Worm (Caenorhabditis elegans) whole organism, young adult: ENCODE measurements around the gene Y41D4B.1.

Experiments used
- B0019.2 ChIP-seq: fragments of 200-800 bp; sonication (Bioruptor generic); conservative IDR thresholded peaks from 2 replicates; pipeline ENCODE4 v1.3.6; 2022; ENCODE audit warnings: missing genetic modification reagents, missing genetic modification characterization, missing compliant biosample characterization
- F23B12.7 ChIP-seq: sonication (generic microtip); optimal IDR thresholded peaks from 2 replicates; lab custom pipeline; 2017; ENCODE audit warnings: missing genetic modification characterization, mild to moderate bottlenecking, missing compliant biosample characterization, antibody characterized with exemption, moderate library complexity; ENCODE audit not compliant: insufficient read depth
- F49E8.2 ChIP-seq: sonication (generic microtip); optimal IDR thresholded peaks from 3 replicates; lab custom pipeline; 2017; ENCODE audit warnings: missing genetic modification characterization, mild to moderate bottlenecking, missing compliant biosample characterization, antibody characterized with exemption, moderate library complexity; ENCODE audit not compliant: insufficient read depth
- F52B5.7 ChIP-seq: sonication (generic microtip); optimal IDR thresholded peaks from 2 replicates; lab custom pipeline; 2016; ENCODE audit warnings: mild to moderate bottlenecking, missing genetic modification characterization, missing compliant biosample characterization
- F57A8.1 ChIP-seq: fragments of 200-800 bp; sonication (Bioruptor generic); optimal IDR thresholded peaks from 2 replicates; lab custom pipeline; 2018; ENCODE audit warnings: mild to moderate bottlenecking, missing genetic modification characterization, moderate library complexity, missing compliant biosample characterization
- K12H6.12 ChIP-seq: fragments of 200-800 bp; sonication (Bioruptor generic); optimal IDR thresholded peaks from 2 replicates; lab custom pipeline; 2018; ENCODE audit warnings: mild to moderate bottlenecking, missing genetic modification characterization, missing compliant biosample characterization
- Y53F4B.3 ChIP-seq: fragments of 200-800 bp; sonication (Bioruptor generic); IDR thresholded peaks from 2 replicates; pipeline ENCODE4 v1.3.6; 2022; ENCODE audit warnings: missing genetic modification reagents, missing genetic modification characterization, missing compliant biosample characterization
- Y67H2A.10 ChIP-seq: fragments of 200-800 bp; sonication (Bioruptor generic); conservative IDR thresholded peaks from 2 replicates; pipeline ENCODE4 v1.3.6; 2022; ENCODE audit warnings: missing genetic modification reagents, missing genetic modification characterization, missing compliant biosample characterization
- Y79H2A.3 ChIP-seq: fragments of 200-800 bp; sonication (Bioruptor generic); conservative IDR thresholded peaks from 2 replicates; pipeline ENCODE4 v1.3.6; 2022; ENCODE audit warnings: missing genetic modification reagents, missing genetic modification characterization, missing compliant biosample characterization
- Y95B8A.8 ChIP-seq: fragments of 200-800 bp; sonication (Bioruptor generic); IDR thresholded peaks from 2 replicates; pipeline ENCODE4 v1.3.6; 2022; ENCODE audit warnings: missing genetic modification reagents, missing genetic modification characterization, missing compliant biosample characterization
- akir-1 ChIP-seq: fragments of 200-800 bp; sonication (Bioruptor generic); optimal IDR thresholded peaks from 2 replicates; lab custom pipeline; 2018; ENCODE audit warnings: mild to moderate bottlenecking, missing genetic modification characterization, moderate library complexity, missing compliant biosample characterization
- aptf-2 ChIP-seq: fragments of 200-800 bp; sonication (Bioruptor generic); conservative IDR thresholded peaks from 2 replicates; pipeline ENCODE4 v1.3.6; 2022; ENCODE audit warnings: missing genetic modification reagents, missing genetic modification characterization, missing compliant biosample characterization
- atf-7 ChIP-seq: sonication (generic microtip); optimal IDR thresholded peaks from 2 replicates; lab custom pipeline; 2017; ENCODE audit warnings: mild to moderate bottlenecking, missing genetic modification characterization, missing compliant biosample characterization
- athp-1 ChIP-seq: sonication (generic microtip); optimal IDR thresholded peaks from 2 replicates; lab custom pipeline; 2017; ENCODE audit warnings: mild to moderate bottlenecking, missing genetic modification characterization, missing compliant biosample characterization
- cebp-1 ChIP-seq, 2 experiments: fragments of 200-800 bp in 1 of 2; sonication (Bioruptor generic) in 1 of 2; sonication (generic microtip) in 1 of 2; IDR thresholded peaks in 1 of 2; optimal IDR thresholded peaks in 1 of 2; 2 replicates each; pipeline versions ENCODE4 v1.3.6 to Lab custom; 2017 to 2022; ENCODE audit warnings: missing compliant biosample characterization in 2 of 2, missing genetic modification characterization in 2 of 2, mild to moderate bottlenecking in 1 of 2, missing genetic modification reagents in 1 of 2, moderate library complexity in 1 of 2
- die-1 ChIP-seq: sonication (generic microtip); optimal IDR thresholded peaks from 2 replicates; lab custom pipeline; 2016; ENCODE audit warnings: missing genotype, mild to moderate bottlenecking, missing genetic modification characterization, missing compliant biosample characterization
- dox-1 ChIP-seq: fragments of 200-800 bp; sonication (Bioruptor generic); IDR thresholded peaks from 2 replicates; pipeline ENCODE4 v1.3.6; 2022; ENCODE audit warnings: missing genetic modification reagents, missing genetic modification characterization, missing compliant biosample characterization
- dpl-1 ChIP-seq: fragments of 150-350 bp; optimal IDR thresholded peaks from 2 replicates; lab custom pipeline; 2014; ENCODE audit warnings: missing biosample characterization, missing genetic modification reagents, missing genetic modification characterization
- fkh-3 ChIP-seq: sonication (generic microtip); optimal IDR thresholded peaks from 2 replicates; lab custom pipeline; 2016; ENCODE audit warnings: mild to moderate bottlenecking, missing genetic modification characterization, missing compliant biosample characterization
- him-1 ChIP-seq: sonication (generic microtip); optimal IDR thresholded peaks from 2 replicates; lab custom pipeline; 2016; ENCODE audit warnings: missing genotype, missing genetic modification reagents, missing genetic modification characterization, missing compliant biosample characterization
- hmg-1.2 ChIP-seq: fragments of 200-800 bp; sonication (Bioruptor generic); IDR thresholded peaks from 2 replicates; pipeline ENCODE4 v1.3.6; 2022; ENCODE audit warnings: missing genetic modification reagents, missing genetic modification characterization, missing compliant biosample characterization
- hsf-1 ChIP-seq: fragments of 200-800 bp; sonication (Bioruptor generic); IDR thresholded peaks from 2 replicates; pipeline ENCODE4 v1.3.6; 2022; ENCODE audit warnings: missing genetic modification reagents, missing genetic modification characterization, missing compliant biosample characterization
- let-607 ChIP-seq, 2 experiments: fragments of 200-800 bp in 1 of 2; sonication (Bioruptor generic) in 1 of 2; sonication (generic microtip) in 1 of 2; optimal IDR thresholded peaks; 2 replicates each; lab custom pipeline; 2016 to 2018; ENCODE audit warnings: mild to moderate bottlenecking in 2 of 2, missing compliant biosample characterization in 2 of 2, missing genetic modification characterization in 2 of 2, moderate library complexity in 2 of 2, missing genotype in 1 of 2
- lin-35 ChIP-seq, 3 experiments: fragments of 150-350 bp in 2 of 3; sonication (generic microtip) in 1 of 3; optimal IDR thresholded peaks; 2 replicates each; lab custom pipeline; 2014 to 2018; ENCODE audit warnings: missing biosample characterization in 3 of 3, missing genetic modification characterization in 3 of 3, missing genetic modification reagents in 3 of 3
- lin-54 ChIP-seq: fragments of 200-800 bp; sonication (Bioruptor generic); optimal IDR thresholded peaks from 2 replicates; lab custom pipeline; 2018; ENCODE audit warnings: mild to moderate bottlenecking, missing genetic modification characterization, missing compliant biosample characterization
- lir-1 ChIP-seq: fragments of 200-800 bp; sonication (Bioruptor generic); conservative IDR thresholded peaks from 2 replicates; pipeline ENCODE4 v1.3.6; 2022; ENCODE audit warnings: missing genetic modification reagents, missing genetic modification characterization, missing compliant biosample characterization
- lsl-1 ChIP-seq: fragments of 200-800 bp; sonication (Bioruptor generic); optimal IDR thresholded peaks from 2 replicates; lab custom pipeline; 2018; ENCODE audit warnings: mild to moderate bottlenecking, missing genetic modification characterization, moderate library complexity, missing compliant biosample characterization
- mcd-1 ChIP-seq: fragments of 200-800 bp; sonication (Bioruptor generic); IDR thresholded peaks from 2 replicates; pipeline ENCODE4 v1.3.6; 2022; ENCODE audit warnings: missing genetic modification reagents, missing genetic modification characterization, missing compliant biosample characterization
- mes-4 ChIP-seq: sonication (generic microtip); optimal IDR thresholded peaks from 2 replicates; lab custom pipeline; 2016; ENCODE audit warnings: missing genotype, missing genetic modification characterization, missing compliant biosample characterization
- repo-1 ChIP-seq: sonication (generic microtip); optimal IDR thresholded peaks from 2 replicates; lab custom pipeline; 2017; ENCODE audit warnings: mild to moderate bottlenecking, missing genetic modification characterization, missing compliant biosample characterization
- snpc-3.4 ChIP-seq: sonication (generic microtip); optimal IDR thresholded peaks from 2 replicates; lab custom pipeline; 2017; ENCODE audit warnings: missing genetic modification characterization, mild to moderate bottlenecking, missing compliant biosample characterization, antibody characterized with exemption, moderate library complexity, missing genotype, missing genetic modification reagents
- snpc-4 ChIP-seq, 5 experiments: fragments of 150-350 bp in 1 of 5; sonication (generic microtip) in 4 of 5; optimal IDR thresholded peaks; 2 replicates each; lab custom pipeline; 2014 to 2018; ENCODE audit warnings: missing genetic modification characterization in 5 of 5, missing biosample characterization in 3 of 5, antibody characterized with exemption in 2 of 5, mild to moderate bottlenecking in 2 of 5, missing compliant biosample characterization in 2 of 5, missing genotype in 2 of 5, moderate library complexity in 2 of 5, missing genetic modification reagents in 1 of 5
- somi-1 ChIP-seq: fragments of 200-800 bp; sonication (Bioruptor generic); optimal IDR thresholded peaks from 2 replicates; lab custom pipeline; 2018; ENCODE audit warnings: mild to moderate bottlenecking, missing genetic modification characterization, missing compliant biosample characterization
- tlf-1 ChIP-seq: fragments of 200-800 bp; sonication (Bioruptor generic); optimal IDR thresholded peaks from 2 replicates; lab custom pipeline; 2018; ENCODE audit warnings: mild to moderate bottlenecking, missing genetic modification characterization, missing compliant biosample characterization
- unc-62 ChIP-seq: fragments of 150-350 bp; optimal IDR thresholded peaks from 2 replicates; lab custom pipeline; 2014; ENCODE audit warnings: missing biosample characterization, missing genetic modification reagents, missing genetic modification characterization
- xnd-1 ChIP-seq: sonication (generic microtip); optimal IDR thresholded peaks from 2 replicates; lab custom pipeline; 2016; ENCODE audit warnings: missing genotype, missing genetic modification reagents, missing genetic modification characterization, missing compliant biosample characterization
- ztf-3 ChIP-seq: fragments of 200-800 bp; sonication (Bioruptor generic); optimal IDR thresholded peaks from 2 replicates; lab custom pipeline; 2018; ENCODE audit warnings: mild to moderate bottlenecking, missing genetic modification characterization, missing compliant biosample characterization

The Y41D4B.1 gene

ce11 chrIV:1659045-1659741 is 13.3 kb upstream of the Y41D4B.1 start, which contains the start of gene rps-28 (continued):
- TF ChIP-seq snpc-4 (GFP tag; optimal IDR thresholded peaks at IDR 0.05; lab: Kevin White, UChicago) (peak; percentile 67), snpc-4 (tag; optimal IDR thresholded peaks at IDR 0.05; lab: Kevin White, UChicago) (peak; percentile 80 to 86 (median 82)), K12H6.12 (tag; lab: Kevin White, UChicago) (peak; percentile 94), aptf-2 (GFP tag; lab: Robert Waterston, UW) (0 out of 2 replicates have a peak, but pooled peaks have one; percentile 47), mcd-1 (GFP tag; lab: Robert Waterston, UW) (peak; percentile 92), mes-4 (tag; lab: Kevin White, UChicago) (no peak), Y53F4B.3 (peak; percentile 84), athp-1 (peak; percentile 99), atf-7 (tag; lab: Kevin White, UChicago) (peak; percentile 69), lin-35 (GFP tag; optimal IDR thresholded peaks at IDR 0.05; lab: Kevin White, UChicago) (peak in 2 of 3 experiments; percentile 77 to 91), fkh-3 (no peak), lsl-1 (GFP tag; lab: Kevin White, UChicago) (peak; percentile 86), tlf-1 (GFP tag; lab: Kevin White, UChicago) (peak; percentile 92), F52B5.7 (tag; lab: Kevin White, UChicago) (peak; percentile 17), B0019.2 (GFP tag; lab: Robert Waterston, UW) (peak; percentile 86), lin-54 (GFP tag; lab: Kevin White, UChicago) (peak; percentile 94), unc-62 (no peak), lir-1 (peak; percentile 88), somi-1 (GFP tag; lab: Kevin White, UChicago) (peak; percentile 91), Y67H2A.10 (GFP tag; lab: Robert Waterston, UW) (peak; percentile 85), xnd-1 (tag; lab: Kevin White, UChicago) (peak; percentile 47), hmg-1.2 (GFP tag; lab: Robert Waterston, UW) (peak; percentile 83), him-1 (tag; lab: Kevin White, UChicago) (peak; percentile 23), hsf-1 (GFP tag; lab: Robert Waterston, UW) (peak; percentile 75), cebp-1 (GFP tag; IDR thresholded peaks at IDR 0.05; lab: Robert Waterston, UW) (peak; percentile 56; the same call in 1 of the 2 replicates), cebp-1 (tag; optimal IDR thresholded peaks at IDR 0.05; lab: Kevin White, UChicago) (peak; percentile 91), let-607 (tag; optimal IDR thresholded peaks at IDR 0.05; lab: Kevin White, UChicago) (peak; percentile 69 to 85), dox-1 (GFP tag; lab: Robert Waterston, UW) (peak; percentile 98), repo-1 (tag; lab: Kevin White, UChicago) (peak; percentile 67), Y95B8A.8 (GFP tag; lab: Robert Waterston, UW) (peak; percentile 95), Y79H2A.3 (GFP tag; lab: Robert Waterston, UW) (no peak; the same call in 1 of the 2 replicates), snpc-3.4 (peak; percentile 76), F57A8.1 (GFP tag; lab: Kevin White, UChicago) (no peak), F49E8.2 (tag; lab: Kevin White, UChicago) (peak; percentile 97), dpl-1 (peak; percentile 77), F23B12.7 (tag; lab: Kevin White, UChicago) (peak; percentile 97), ztf-3 (GFP tag; lab: Kevin White, UChicago) (no peak), die-1 (tag; lab: Kevin White, UChicago) (peak; percentile 65), akir-1 (GFP tag; lab: Kevin White, UChicago) (no peak)
